Fruit fly (Drosophila melanogaster) ovary, adult (tissue): ENCODE results near the gene btl.
A peak's percentile ranks its signal among the peaks of the same experiment; 100 is the strongest.

Source experiments
- CG17801 ChIP-seq: fragments of 200-800 bp; optimal IDR thresholded peaks from 2 replicates; lab custom pipeline; 2019; ENCODE audit warnings: missing biosample characterization, mild to moderate bottlenecking, missing genetic modification characterization, moderate library complexity; ENCODE audit not compliant: partially characterized antibody

Gene btl

dm6 chr3L:14056816-14057215, 18.8 kb upstream of the btl start:
- no peak for TF ChIP-seq CG17801 (GFP tag; lab: Kevin White, UChicago)

dm6 chr3L:14059266-14059974, 16.2 kb upstream of the btl start:
- TF ChIP-seq CG17801 (GFP tag; lab: Kevin White, UChicago), result no peak

dm6 chr3L:14062702-14063101, 12.9 kb upstream of the btl start:
- no peak for TF ChIP-seq CG17801 (GFP tag; lab: Kevin White, UChicago)

- TF ChIP-seq CG17801 (GFP tag; lab: Kevin White, UChicago), result no peak
Observed at dm6 chr3L:14063241-14064064, 12.1 kb upstream of the btl start.

- TF ChIP-seq CG17801 (GFP tag; lab: Kevin White, UChicago), result no peak
Observed at dm6 chr3L:14064065-14064414, 11.5 kb upstream of the btl start.

- peak; percentile 27 for TF ChIP-seq CG17801 (GFP tag; lab: Kevin White, UChicago)
Observed at dm6 chr3L:14071621-14072020, 4.0 kb upstream of the btl start, which contains the start of gene Pex1. TSS of gene Pex1 (plus strand) at chr3L:14071892.

- TF ChIP-seq CG17801 (GFP tag; lab: Kevin White, UChicago), result no peak
Observed at dm6 chr3L:14076559-14076958, 987 bp downstream of the btl start.

dm6 chr3L:14078227-14078626, 2.7 kb downstream of the btl start:
- no peak for TF ChIP-seq CG17801 (GFP tag; lab: Kevin White, UChicago)

DNA sequence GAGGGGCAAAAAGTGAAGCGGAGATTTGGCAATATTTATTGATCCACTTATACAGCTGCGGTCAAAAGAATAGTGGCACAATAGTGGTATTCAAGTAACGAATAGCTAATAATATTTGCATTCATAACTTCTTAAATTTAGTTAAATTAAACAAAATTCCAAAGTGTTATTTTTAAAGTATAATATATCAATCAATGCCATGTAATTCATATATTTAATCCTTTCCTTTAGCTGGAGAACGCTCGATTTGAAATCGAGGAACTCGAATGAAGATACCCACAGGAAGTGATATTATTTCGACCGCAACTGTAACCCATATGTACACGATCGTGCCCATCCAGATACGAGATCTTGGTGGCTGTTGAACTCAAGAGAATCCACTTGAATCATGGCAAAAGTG, 3.7 kb downstream of the btl start:
- TF ChIP-seq CG17801 (GFP tag; lab: Kevin White, UChicago), result no peak

- TF ChIP-seq CG17801 (GFP tag; lab: Kevin White, UChicago), result no peak
Observed at dm6 chr3L:14083283-14083682, 7.7 kb downstream of the btl start, which contains the start of gene CG8100. TSS of gene CG8100 (plus strand) at chr3L:14083615.

- no peak for TF ChIP-seq CG17801 (GFP tag; lab: Kevin White, UChicago)
Observed at dm6 chr3L:14086225-14086624, 10.7 kb downstream of the btl start.

DNA sequence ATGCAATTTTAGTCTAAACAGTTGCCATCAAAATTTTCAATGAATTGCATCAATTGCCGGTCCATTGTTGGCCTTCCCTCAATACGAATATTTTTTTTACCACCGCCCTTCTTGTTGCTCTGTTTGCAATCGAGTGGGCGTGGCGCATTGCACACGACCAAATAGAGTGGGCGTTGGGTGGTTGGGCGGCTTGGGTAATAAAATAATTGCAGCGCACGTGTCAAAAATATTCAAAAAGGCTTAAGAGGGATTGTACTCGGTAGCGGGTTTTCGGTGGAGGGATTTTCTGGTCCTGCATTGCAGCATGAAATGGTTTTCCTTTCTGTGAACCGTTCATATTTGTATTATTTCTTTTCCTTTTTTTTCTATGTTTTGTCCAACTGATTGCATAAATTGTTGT, 13.4 kb downstream of the btl start:
- TF ChIP-seq CG17801 (GFP tag; lab: Kevin White, UChicago), result no peak

- no peak for TF ChIP-seq CG17801 (GFP tag; lab: Kevin White, UChicago)
Observed at dm6 chr3L:14089516-14089915, 13.9 kb downstream of the btl start.

dm6 chr3L:14097941-14098545, 22.5 kb downstream of the btl start, which contains the start of gene Fbp1:
TSS of gene Fbp1 (minus strand) at chr3L:14098053.
- no peak for TF ChIP-seq CG17801 (GFP tag; lab: Kevin White, UChicago)

DNA sequence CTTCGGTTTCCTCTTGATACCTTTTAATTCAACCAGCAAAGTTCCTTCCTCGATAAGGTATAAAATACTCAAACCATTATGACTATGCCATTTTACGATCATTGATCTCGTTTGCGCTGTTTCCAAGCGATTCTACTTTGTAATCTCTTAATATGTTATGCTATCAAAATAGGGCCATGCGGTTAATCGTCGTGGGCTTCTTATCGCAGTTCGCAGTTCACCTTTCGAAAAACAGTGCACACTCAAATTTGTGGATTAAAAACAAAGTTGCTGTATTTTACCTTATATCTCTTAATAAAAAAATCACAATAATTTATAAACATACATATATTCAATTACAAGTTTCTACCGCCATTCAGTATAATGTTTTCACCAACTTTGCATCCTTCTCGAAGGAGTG, 24.5 kb downstream of the btl start:
- no peak for TF ChIP-seq CG17801 (GFP tag; lab: Kevin White, UChicago)
